Fruit fly (Drosophila melanogaster) whole organism: ENCODE measurements around the gene fln.

Source experiments
- pan ChIP-seq: fragments of >200 bp; optimal IDR thresholded peaks from 2 replicates; lab custom pipeline; 2017
- psq ChIP-seq: fragments of >200 bp; optimal IDR thresholded peaks from 2 replicates; lab custom pipeline; 2017
- usp ChIP-seq: fragments of >200 bp; optimal IDR thresholded peaks from 2 replicates; lab custom pipeline; 2017; ENCODE audit warnings: missing biosample characterization, missing genetic modification characterization, mixed read lengths

DNA sequence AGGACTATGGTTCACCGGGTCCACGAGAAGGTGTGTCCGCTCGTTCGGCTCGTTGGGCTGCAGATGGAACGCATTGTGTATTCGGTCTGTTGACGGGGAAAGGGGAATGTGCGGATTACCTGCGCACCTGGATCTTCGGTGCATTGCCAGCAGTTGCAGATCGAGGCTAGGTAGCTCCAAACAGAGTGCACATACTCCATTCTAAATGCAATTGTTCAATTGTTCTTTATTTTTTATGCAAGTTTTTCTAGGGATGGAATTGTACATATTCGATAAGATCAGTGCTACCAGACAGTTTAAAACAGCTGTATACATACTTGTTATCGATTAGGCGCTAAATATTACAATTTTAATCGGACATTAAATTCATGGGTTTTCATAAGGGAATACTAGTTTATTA lies 37.7 kb upstream of the fln start, which contains the start of gene Lamtor1:
- TF ChIP-seq usp (GFP tag; lab: Kevin White, UChicago) (no peak), psq (no peak), pan (lab: Kevin White, UChicago) (no peak)
